Worm (Caenorhabditis elegans) whole organism, L1 larva: ENCODE data around the gene B0281.3.

Experiments
- C04F5.9 ChIP-seq: sonication (generic microtip); optimal IDR thresholded peaks from 2 replicates; lab custom pipeline; 2016; ENCODE audit warnings: missing genetic modification characterization, missing compliant biosample characterization
- C16A3.4 ChIP-seq: fragments of 150-350 bp; optimal IDR thresholded peaks from 2 replicates; lab custom pipeline; 2014; ENCODE audit warnings: missing biosample characterization, missing genetic modification characterization
- F16B12.6 ChIP-seq: fragments of 150-350 bp; optimal IDR thresholded peaks from 2 replicates; lab custom pipeline; 2014; ENCODE audit warnings: missing biosample characterization, missing genetic modification characterization
- Y116A8C.19 ChIP-seq: sonication (generic microtip); optimal IDR thresholded peaks from 2 replicates; lab custom pipeline; 2016; ENCODE audit warnings: missing compliant biosample characterization, missing genetic modification characterization, borderline replicate concordance
- aha-1 ChIP-seq: fragments of 150-350 bp; optimal IDR thresholded peaks from 2 replicates; lab custom pipeline; 2014; ENCODE audit warnings: missing biosample characterization, missing genetic modification characterization
- ama-1 ChIP-seq: fragments of 150-350 bp; optimal IDR thresholded peaks from 2 replicates; lab custom pipeline; 2014
- ceh-63 ChIP-seq: fragments of 200-800 bp; sonication (Bioruptor generic); optimal IDR thresholded peaks from 2 replicates; lab custom pipeline; 2018; ENCODE audit warnings: mild to moderate bottlenecking, missing genetic modification characterization, missing compliant biosample characterization
- ceh-8 ChIP-seq: fragments of 200-800 bp; sonication (Bioruptor generic); optimal IDR thresholded peaks from 2 replicates; lab custom pipeline; 2018; ENCODE audit warnings: mild to moderate bottlenecking, missing genetic modification characterization, moderate library complexity, missing compliant biosample characterization
- ceh-82 ChIP-seq, 3 experiments: fragments of 150-350 bp in 1 of 3; sonication (generic microtip) in 2 of 3; optimal IDR thresholded peaks; 2 replicates each; lab custom pipeline; 2014 to 2017; ENCODE audit warnings: missing biosample characterization in 3 of 3, missing genetic modification characterization in 3 of 3
- ces-1 ChIP-seq: fragments of 150-350 bp; optimal IDR thresholded peaks from 2 replicates; lab custom pipeline; 2014; ENCODE audit warnings: missing biosample characterization, missing genetic modification reagents, missing genetic modification characterization
- dpl-1 ChIP-seq, 3 experiments: fragments of 150-350 bp in 2 of 3; sonication (generic microtip) in 1 of 3; optimal IDR thresholded peaks; 2 replicates each; lab custom pipeline; 2014 to 2017; ENCODE audit warnings: missing biosample characterization in 3 of 3, missing genetic modification characterization in 3 of 3, missing genetic modification reagents in 3 of 3
- egl-27 ChIP-seq, 2 experiments: fragments of 150-350 bp in 1 of 2; sonication (generic microtip); optimal IDR thresholded peaks; 3 replicates each; lab custom pipeline; 2017 to 2018; ENCODE audit warnings: missing biosample characterization in 2 of 2, missing genetic modification characterization in 2 of 2, missing genetic modification reagents in 2 of 2
- elt-3 ChIP-seq, 6 experiments: fragments of 150-350 bp in 1 of 6; sonication (generic microtip); optimal IDR thresholded peaks; 2 replicates each; lab custom pipeline; 2017 to 2018; ENCODE audit warnings: missing biosample characterization in 6 of 6, missing genetic modification characterization in 6 of 6, inconsistent platforms in 1 of 6
- ets-5 ChIP-seq: fragments of 200-800 bp; sonication (Bioruptor generic); IDR thresholded peaks from 2 replicates; pipeline ENCODE4 v1.3.6; 2022; ENCODE audit warnings: missing genetic modification characterization, missing compliant biosample characterization
- fkh-4 ChIP-seq: sonication (generic microtip); optimal IDR thresholded peaks from 2 replicates; lab custom pipeline; 2016; ENCODE audit warnings: missing compliant biosample characterization, missing genetic modification characterization, borderline replicate concordance
- fkh-8 ChIP-seq: sonication (generic microtip); optimal IDR thresholded peaks from 2 replicates; lab custom pipeline; 2016; ENCODE audit warnings: mild to moderate bottlenecking, missing genetic modification characterization, missing compliant biosample characterization
- fos-1 ChIP-seq: fragments of 150-350 bp; optimal IDR thresholded peaks from 2 replicates; lab custom pipeline; 2014; ENCODE audit warnings: missing biosample characterization, missing genetic modification characterization
- grh-1 ChIP-seq: fragments of 200-800 bp; sonication (Bioruptor generic); IDR thresholded peaks from 2 replicates; pipeline ENCODE4 v1.3.6; 2022; ENCODE audit warnings: missing genetic modification reagents, missing genetic modification characterization, missing compliant biosample characterization
- hlh-17 ChIP-seq: fragments of 200-800 bp; sonication (Bioruptor generic); optimal IDR thresholded peaks from 2 replicates; lab custom pipeline; 2018; ENCODE audit warnings: missing genetic modification characterization, mild to moderate bottlenecking, missing compliant biosample characterization, moderate library complexity, borderline replicate concordance
- hlh-4 ChIP-seq: sonication (generic microtip); optimal IDR thresholded peaks from 2 replicates; lab custom pipeline; 2016; ENCODE audit warnings: mild to moderate bottlenecking, missing genetic modification characterization, missing compliant biosample characterization
- hpl-2 ChIP-seq: fragments of 150-350 bp; optimal IDR thresholded peaks from 2 replicates; lab custom pipeline; 2014; ENCODE audit warnings: missing biosample characterization, missing genetic modification reagents, missing genetic modification characterization
- jun-1 ChIP-seq: fragments of 150-350 bp; optimal IDR thresholded peaks from 2 replicates; lab custom pipeline; 2014; ENCODE audit warnings: missing biosample characterization, missing genetic modification reagents, missing genetic modification characterization
- lin-13 ChIP-seq: fragments of 150-350 bp; optimal IDR thresholded peaks from 2 replicates; lab custom pipeline; 2014; ENCODE audit warnings: missing biosample characterization, missing genetic modification reagents, missing genetic modification characterization
- lin-14 ChIP-seq: fragments of 200-800 bp; sonication (Bioruptor generic); optimal IDR thresholded peaks from 2 replicates; lab custom pipeline; 2018; ENCODE audit warnings: mild to moderate bottlenecking, missing genetic modification characterization, moderate library complexity, missing compliant biosample characterization
- lin-15B ChIP-seq: fragments of 150-350 bp; sonication (generic microtip); optimal IDR thresholded peaks from 3 replicates; lab custom pipeline; 2014; ENCODE audit warnings: missing biosample characterization, missing genetic modification characterization
- lin-35 ChIP-seq, 2 experiments: fragments of 150-350 bp; optimal IDR thresholded peaks; 2 replicates each; lab custom pipeline; 2014; ENCODE audit warnings: missing biosample characterization in 2 of 2, missing genetic modification characterization in 2 of 2, missing genetic modification reagents in 2 of 2
- lin-39 ChIP-seq: fragments of 150-350 bp; optimal IDR thresholded peaks from 2 replicates; lab custom pipeline; 2014; ENCODE audit warnings: missing biosample characterization, missing genetic modification reagents, missing genetic modification characterization
- lir-3 ChIP-seq: sonication (generic microtip); optimal IDR thresholded peaks from 2 replicates; lab custom pipeline; 2016; ENCODE audit warnings: mild to moderate bottlenecking, missing genetic modification characterization, moderate library complexity, missing compliant biosample characterization; ENCODE audit not compliant: poor library complexity
- lsy-2 ChIP-seq, 2 experiments: fragments of 150-350 bp; optimal IDR thresholded peaks; 2 replicates each; lab custom pipeline; 2014; ENCODE audit warnings: missing biosample characterization in 2 of 2, missing genetic modification characterization in 2 of 2
- mdl-1 ChIP-seq, 2 experiments: fragments of 150-350 bp; optimal IDR thresholded peaks; 2 replicates each; lab custom pipeline; 2014 to 2017; ENCODE audit warnings: missing biosample characterization in 2 of 2, missing genetic modification characterization in 2 of 2, inconsistent platforms in 1 of 2
- mep-1 ChIP-seq: fragments of 150-350 bp; optimal IDR thresholded peaks from 2 replicates; lab custom pipeline; 2014; ENCODE audit warnings: missing biosample characterization, missing genetic modification characterization
- nhr-12 ChIP-seq: sonication (generic microtip); optimal IDR thresholded peaks from 2 replicates; lab custom pipeline; 2017; ENCODE audit warnings: missing biosample characterization, missing genetic modification characterization
- nhr-19 ChIP-seq: fragments of 200-800 bp; sonication (Bioruptor generic); conservative IDR thresholded peaks from 2 replicates; pipeline ENCODE4 v1.3.6; 2022; ENCODE audit warnings: missing genetic modification characterization, missing compliant biosample characterization
- nhr-237 ChIP-seq: fragments of 150-350 bp; optimal IDR thresholded peaks from 2 replicates; lab custom pipeline; 2014; ENCODE audit warnings: missing biosample characterization, missing genetic modification characterization
- nhr-47 ChIP-seq: sonication (generic microtip); optimal IDR thresholded peaks from 2 replicates; lab custom pipeline; 2016; ENCODE audit warnings: mild to moderate bottlenecking, missing genetic modification characterization, moderate library complexity, missing compliant biosample characterization
- nhr-76 ChIP-seq: sonication (generic microtip); optimal IDR thresholded peaks from 2 replicates; lab custom pipeline; 2017; ENCODE audit warnings: missing biosample characterization, missing genetic modification characterization
- nhr-77 ChIP-seq: fragments of 150-350 bp; optimal IDR thresholded peaks from 2 replicates; lab custom pipeline; 2014; ENCODE audit warnings: missing biosample characterization, missing genetic modification characterization
- nhr-85 ChIP-seq: sonication (generic microtip); peaks from one replicate; lab custom pipeline; 2016; ENCODE audit warnings: missing genetic modification characterization, inconsistent platforms, missing compliant biosample characterization
- nhr-90 ChIP-seq: sonication (generic microtip); optimal IDR thresholded peaks from 2 replicates; lab custom pipeline; 2016; ENCODE audit warnings: mild to moderate bottlenecking, missing genetic modification characterization, missing compliant biosample characterization; ENCODE audit not compliant: poor library complexity
- pqm-1 ChIP-seq: sonication (generic microtip); optimal IDR thresholded peaks from 3 replicates; lab custom pipeline; 2017; ENCODE audit warnings: missing biosample characterization, missing genetic modification characterization
- rnt-1 ChIP-seq: sonication (generic microtip); optimal IDR thresholded peaks from 2 replicates; lab custom pipeline; 2016; ENCODE audit warnings: mild to moderate bottlenecking, missing genetic modification characterization, moderate library complexity, missing compliant biosample characterization
- skn-1 ChIP-seq: fragments of 150-350 bp; optimal IDR thresholded peaks from 2 replicates; lab custom pipeline; 2014; ENCODE audit warnings: missing biosample characterization, missing genetic modification characterization
- snpc-4 ChIP-seq: fragments of 150-350 bp; optimal IDR thresholded peaks from 2 replicates; lab custom pipeline; 2014; ENCODE audit warnings: missing biosample characterization, missing genetic modification characterization
- snu-23 ChIP-seq: sonication (generic microtip); optimal IDR thresholded peaks from 2 replicates; lab custom pipeline; 2016; ENCODE audit warnings: missing genetic modification characterization, missing compliant biosample characterization
- sox-4 ChIP-seq: sonication (generic microtip); optimal IDR thresholded peaks from 2 replicates; lab custom pipeline; 2016; ENCODE audit warnings: missing genetic modification characterization, missing compliant biosample characterization
- sup-37 ChIP-seq: fragments of 200-800 bp; sonication (Bioruptor generic); optimal IDR thresholded peaks from 2 replicates; lab custom pipeline; 2018; ENCODE audit warnings: mild to moderate bottlenecking, missing genetic modification characterization, missing compliant biosample characterization
- swsn-7 ChIP-seq: sonication (generic microtip); optimal IDR thresholded peaks from 2 replicates; lab custom pipeline; 2016; ENCODE audit warnings: missing genetic modification characterization, missing compliant biosample characterization
- tbx-2 ChIP-seq: sonication (generic microtip); optimal IDR thresholded peaks from 2 replicates; lab custom pipeline; 2016; ENCODE audit warnings: missing genetic modification characterization, missing compliant biosample characterization
- unc-130 ChIP-seq: fragments of 150-350 bp; optimal IDR thresholded peaks from 2 replicates; lab custom pipeline; 2017; ENCODE audit warnings: missing biosample characterization, missing genetic modification characterization, inconsistent platforms
- unc-62 ChIP-seq: fragments of 150-350 bp; optimal IDR thresholded peaks from 2 replicates; lab custom pipeline; 2014; ENCODE audit warnings: missing biosample characterization, missing genetic modification reagents, missing genetic modification characterization
- unc-86 ChIP-seq: sonication (generic microtip); optimal IDR thresholded peaks from 2 replicates; lab custom pipeline; 2016; ENCODE audit warnings: missing genetic modification characterization, missing compliant biosample characterization
- unc-98 ChIP-seq: fragments of 200-800 bp; sonication (Bioruptor generic); IDR thresholded peaks from 2 replicates; pipeline ENCODE4 v1.3.6; 2022; ENCODE audit warnings: missing genetic modification characterization, missing compliant biosample characterization
- ztf-11 ChIP-seq, 2 experiments: sonication (generic microtip); optimal IDR thresholded peaks; 2 replicates each; lab custom pipeline; 2016 to 2017; ENCODE audit warnings: missing genetic modification characterization in 2 of 2, missing biosample characterization in 1 of 2, missing compliant biosample characterization in 1 of 2
- ztf-4 ChIP-seq: fragments of 150-350 bp; optimal IDR thresholded peaks from 2 replicates; lab custom pipeline; 2014; ENCODE audit warnings: missing biosample characterization, missing genetic modification characterization

The B0281.3 gene

DNA sequence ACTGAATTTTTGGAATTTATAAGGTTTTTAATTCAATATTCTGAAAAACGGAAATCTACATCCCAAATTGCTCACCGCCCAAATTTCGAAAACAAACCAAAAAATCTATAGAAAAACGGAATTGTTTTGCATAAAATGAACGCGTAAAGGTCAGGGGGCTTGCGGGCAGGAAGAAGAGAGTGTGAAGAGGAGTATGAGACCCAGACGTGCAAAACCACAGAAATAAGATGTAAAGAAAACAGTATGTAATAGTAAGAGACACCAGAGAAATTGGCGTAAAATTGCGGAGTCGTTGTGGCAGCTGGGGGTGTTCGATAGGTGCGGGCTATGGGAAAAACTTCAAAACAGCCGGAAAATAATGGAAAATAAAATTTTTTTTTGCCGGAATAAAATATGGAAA is 34.1 kb downstream of the B0281.3 start:
- TF ChIP-seq swsn-7 (tag; lab: Kevin White, UChicago) (no peak), skn-1 (tag; lab: Kevin White, UChicago) (no peak), jun-1 (no peak), lin-35 (GFP tag; optimal IDR thresholded peaks at IDR 0.05; lab: Kevin White, UChicago) (peak; percentile 10 to 23), pqm-1 (tag; lab: Kevin White, UChicago) (no peak), lsy-2 (tag; optimal IDR thresholded peaks at IDR 0.05; lab: Kevin White, UChicago) (peak in 1 of 2 experiments; percentile 10), dpl-1 (GFP tag; optimal IDR thresholded peaks at IDR 0.05; lab: Kevin White, UChicago) (no peak), nhr-19 (GFP tag; lab: Robert Waterston, UW) (no peak), grh-1 (no peak), unc-98 (GFP tag; lab: Robert Waterston, UW) (no peak), C04F5.9 (tag; lab: Kevin White, UChicago) (no peak), snpc-4 (tag; lab: Kevin White, UChicago) (no peak), ztf-4 (tag; lab: Kevin White, UChicago) (no peak), nhr-237 (tag; lab: Kevin White, UChicago) (no peak), Y116A8C.19 (tag; lab: Kevin White, UChicago) (no peak), ceh-82 (tag; optimal IDR thresholded peaks at IDR 0.05; lab: Kevin White, UChicago) (no peak), lin-15B (no peak), nhr-76 (tag; lab: Kevin White, UChicago) (no peak), sox-4 (no peak), nhr-90 (no peak), nhr-85 (tag; lab: Kevin White, UChicago) (no peak), unc-62 (GFP tag; lab: Kevin White, UChicago) (no peak), unc-86 (tag; lab: Kevin White, UChicago) (no peak), unc-130 (no peak), snu-23 (GFP tag; lab: Kevin White, UChicago) (peak; percentile 6), ces-1 (no peak), lin-39 (tag; lab: Kevin White, UChicago) (no peak), C16A3.4 (no peak), fos-1 (tag; lab: Kevin White, UChicago) (no peak), nhr-77 (no peak), ceh-8 (GFP tag; lab: Kevin White, UChicago) (no peak), sup-37 (GFP tag; lab: Kevin White, UChicago) (no peak), ztf-11 (tag; optimal IDR thresholded peaks at IDR 0.05; lab: Kevin White, UChicago) (no peak), egl-27 (tag; optimal IDR thresholded peaks at IDR 0.05; lab: Kevin White, UChicago) (no peak), ama-1 (no peak), lin-13 (GFP tag; lab: Kevin White, UChicago) (no peak), hlh-4 (tag; lab: Kevin White, UChicago) (no peak), fkh-8 (tag; lab: Kevin White, UChicago) (no peak), tbx-2 (tag; lab: Kevin White, UChicago) (no peak), aha-1 (no peak), F16B12.6 (tag; lab: Kevin White, UChicago) (peak; percentile 4), ets-5 (GFP tag; lab: Robert Waterston, UW) (no peak), nhr-47 (tag; lab: Kevin White, UChicago) (no peak), mep-1 (tag; lab: Kevin White, UChicago) (peak; percentile 35), elt-3 (tag; optimal IDR thresholded peaks at IDR 0.05; lab: Kevin White, UChicago) (no peak), lin-14 (GFP tag; lab: Kevin White, UChicago) (peak; percentile 61), rnt-1 (tag; lab: Kevin White, UChicago) (peak; percentile 78), hlh-17 (no peak), nhr-12 (tag; lab: Kevin White, UChicago) (no peak), ceh-63 (GFP tag; lab: Kevin White, UChicago) (no peak), hpl-2 (GFP tag; lab: Kevin White, UChicago) (no peak), fkh-4 (tag; lab: Kevin White, UChicago) (no peak), mdl-1 (tag; optimal IDR thresholded peaks at IDR 0.05; lab: Kevin White, UChicago) (no peak), lir-3 (tag; lab: Kevin White, UChicago) (no peak)
